Fruit fly (Drosophila melanogaster): ENCODE data around the gene Ssdp.

The Ssdp gene

DNA sequence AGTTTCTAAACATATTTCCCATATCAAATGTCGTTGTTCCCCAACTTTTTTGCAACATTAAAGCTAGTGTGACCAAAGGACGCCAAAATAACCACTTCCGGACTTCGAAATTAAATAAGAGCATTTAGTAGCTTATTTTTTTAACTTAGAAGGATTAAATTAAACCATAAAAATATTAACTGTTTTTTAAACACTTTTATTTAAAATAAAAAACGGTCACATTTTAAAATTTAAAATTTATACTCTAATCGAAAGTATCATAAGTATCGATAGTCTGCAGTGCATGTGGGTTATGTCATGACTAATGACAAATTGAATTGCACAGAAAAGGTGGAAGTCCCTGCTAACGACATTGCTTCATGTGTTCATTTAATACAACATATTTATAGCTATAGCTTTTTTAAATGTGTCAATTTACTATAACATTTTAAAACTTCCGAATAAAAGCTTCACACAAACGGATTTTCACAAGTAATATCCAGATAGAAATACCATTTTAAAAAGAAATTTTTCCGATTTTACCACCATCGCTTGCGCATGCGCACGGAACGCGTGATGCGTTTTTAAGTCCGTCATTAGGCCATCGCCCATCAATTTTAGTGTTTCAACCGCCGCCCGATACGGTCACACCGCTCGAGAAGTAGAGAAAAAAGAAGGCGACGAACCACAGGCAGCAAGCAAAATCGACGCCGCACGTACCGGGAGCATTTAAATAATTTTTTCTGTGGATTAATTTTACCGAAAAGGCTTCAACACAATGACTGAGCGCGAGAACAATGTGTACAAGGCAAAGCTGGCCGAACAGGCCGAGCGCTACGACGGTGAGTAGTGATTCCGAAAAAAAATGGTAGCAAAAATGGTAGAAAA, 42.9 kb upstream of the Ssdp start, which contains the start of the genes CG7156 and 14-3-3epsilon (continued):
- TF ChIP-seq vnd (GFP tag; IDR thresholded peaks at IDR 0.05; ENCODE audit: partially characterized antibody) = no peak
- peak; percentile 38 for TF ChIP-seq wek (GFP tag; optimal IDR thresholded peaks at IDR 0.05)
- peak; percentile 71 for TF ChIP-seq CG15601 (tag; optimal IDR thresholded peaks at IDR 0.05)
- TF ChIP-seq ATbp (GFP tag; optimal IDR thresholded peaks at IDR 0.05) = peak; percentile 3
- no peak for TF ChIP-seq Kr (GFP tag; optimal IDR thresholded peaks at IDR 0.05)
- TF ChIP-seq eyg (GFP tag; optimal IDR thresholded peaks at IDR 0.05) = no peak
- no peak for TF ChIP-seq CG31388 (GFP tag; optimal IDR thresholded peaks at IDR 0.05)
- peak; percentile 17 for TF ChIP-seq CG7987 (GFP tag; optimal IDR thresholded peaks at IDR 0.05)
- TF ChIP-seq CG11696 (GFP tag; IDR thresholded peaks at IDR 0.05) = no peak
- TF ChIP-seq CG4424 (GFP tag; optimal IDR thresholded peaks at IDR 0.05) = peak; percentile 24
- TF ChIP-seq Side (GFP tag; optimal IDR thresholded peaks at IDR 0.05) = no peak
- no peak for TF ChIP-seq disco-r (GFP tag; optimal IDR thresholded peaks at IDR 0.05)
- TF ChIP-seq B-H2 (GFP tag; optimal IDR thresholded peaks at IDR 0.05) = no peak
- peak; percentile 52; the same call in 2 of the 3 replicates for TF ChIP-seq CG6791 (GFP tag; IDR thresholded peaks at IDR 0.05; ENCODE audit: partially characterized antibody)
- TF ChIP-seq CG6765 (GFP tag; optimal IDR thresholded peaks at IDR 0.05) = no peak
- no peak for TF ChIP-seq CG1529 (GFP tag; optimal IDR thresholded peaks at IDR 0.05)
- peak; percentile 37 for TF ChIP-seq CG12219 (GFP tag; optimal IDR thresholded peaks at IDR 0.05)
- peak; percentile 43 for TF ChIP-seq CG7556 (GFP tag; optimal IDR thresholded peaks at IDR 0.05)
- peak; percentile 39 for TF ChIP-seq bab2 (GFP tag; optimal IDR thresholded peaks at IDR 0.05)
- TF ChIP-seq ac (GFP tag; optimal IDR thresholded peaks at IDR 0.05) = no peak
- TF ChIP-seq Max (GFP tag; optimal IDR thresholded peaks at IDR 0.05) = peak; percentile 47
- no peak for TF ChIP-seq CG11085 (GFP tag; IDR thresholded peaks at IDR 0.05)
- TF ChIP-seq CG10209 (GFP tag; optimal IDR thresholded peaks at IDR 0.05) = peak; percentile 1
- no peak for TF ChIP-seq hb (GFP tag; IDR thresholded peaks at IDR 0.05; ENCODE audit: partially characterized antibody)
- peak in 1 of 2 experiments; percentile 64 for TF ChIP-seq Pdp1 (GFP tag; optimal IDR thresholded peaks at IDR 0.05)
- no peak for TF ChIP-seq hth (optimal IDR thresholded peaks at IDR 0.05)
- TF ChIP-seq CG12299 (tag; optimal IDR thresholded peaks at IDR 0.05) = peak; percentile 43
- TF ChIP-seq CG1603 (tag; optimal IDR thresholded peaks at IDR 0.05) = peak; percentile 18
- no peak for TF ChIP-seq CG17802 (tag; optimal IDR thresholded peaks at IDR 0.05)
- TF ChIP-seq CG18476 (GFP tag; optimal IDR thresholded peaks at IDR 0.05) = no peak
- no peak for TF ChIP-seq Aef1 (GFP tag; IDR thresholded peaks at IDR 0.05)
- TF ChIP-seq NK7.1 (GFP tag; optimal IDR thresholded peaks at IDR 0.05) = no peak
- TF ChIP-seq CG12236 (GFP tag; optimal IDR thresholded peaks at IDR 0.05) = peak; percentile 11
- TF ChIP-seq CG10274 (GFP tag; optimal IDR thresholded peaks at IDR 0.05) = no peak
- peak; percentile 7 for TF ChIP-seq pfk (GFP tag; optimal IDR thresholded peaks at IDR 0.05)
- TF ChIP-seq cato (GFP tag; optimal IDR thresholded peaks at IDR 0.05; ENCODE audit: borderline replicate concordance) = no peak
- TF ChIP-seq CG4730 (GFP tag; IDR thresholded peaks at IDR 0.05) = no peak
- no peak for TF ChIP-seq ssp (GFP tag; IDR thresholded peaks at IDR 0.05)
- TF ChIP-seq CG16813 (GFP tag; IDR thresholded peaks at IDR 0.05; ENCODE audit: partially characterized antibody) = peak; percentile 70
- peak; percentile 25; the same call in 1 of the 2 replicates for TF ChIP-seq onecut (GFP tag; IDR thresholded peaks at IDR 0.05)
- peak; percentile 20 for TF ChIP-seq CG2202 (tag; optimal IDR thresholded peaks at IDR 0.05)
- peak; percentile 49 for TF ChIP-seq Nf-YC (tag; optimal IDR thresholded peaks at IDR 0.05)
- TF ChIP-seq ERR (GFP tag; optimal IDR thresholded peaks at IDR 0.05) = no peak
- TF ChIP-seq prd (optimal IDR thresholded peaks at IDR 0.05) = no peak
- TF ChIP-seq prd (GFP tag; IDR thresholded peaks at IDR 0.05) = peak; percentile 50; the same call in 1 of the 3 replicates
- TF ChIP-seq salm (tag; optimal IDR thresholded peaks at IDR 0.05) = peak; percentile 28
- TF ChIP-seq tll (GFP tag; optimal IDR thresholded peaks at IDR 0.05) = peak; percentile 1 to 80
- TF ChIP-seq Med (GFP tag) = peak; percentile 89

Data from whole organism, embryonic.